Fruit fly (Drosophila melanogaster) whole organism, embryonic: ENCODE measurements around the gene CG33341.

Experiments
- ATbp ChIP-seq: fragments of 200-800 bp; sonication (Bioruptor generic); optimal IDR thresholded peaks from 2 replicates; lab custom pipeline; 2017; ENCODE audit warnings: missing biosample characterization, mild to moderate bottlenecking, missing genetic modification characterization, missing genetic modification reagents
- BtbVII ChIP-seq: fragments of 200-800 bp; sonication (Bioruptor generic); optimal IDR thresholded peaks from 3 replicates; lab custom pipeline; 2017; ENCODE audit warnings: missing biosample characterization, mild to moderate bottlenecking, missing genetic modification characterization
- CG10147 ChIP-seq: fragments of 200-800 bp; sonication (Bioruptor generic); optimal IDR thresholded peaks from 2 replicates; lab custom pipeline; 2019; ENCODE audit warnings: missing biosample characterization, mild to moderate bottlenecking, missing genetic modification characterization, moderate library complexity
- CG10321 ChIP-seq: fragments of 200-800 bp; sonication (Bioruptor generic); IDR thresholded peaks from 2 replicates; pipeline ENCODE4 v1.3.6; 2022; ENCODE audit warnings: missing biosample characterization, missing genetic modification characterization
- CG10565 ChIP-seq: fragments of 200-800 bp; sonication (Bioruptor generic); optimal IDR thresholded peaks from 3 replicates; lab custom pipeline; 2016; ENCODE audit warnings: missing biosample characterization, mild to moderate bottlenecking, missing genetic modification characterization
- CG10979 ChIP-seq: fragments of 200-800 bp; sonication (Bioruptor generic); optimal IDR thresholded peaks from 2 replicates; lab custom pipeline; 2018; ENCODE audit warnings: missing biosample characterization, mild to moderate bottlenecking, missing genetic modification characterization, moderate library complexity
- CG12071 ChIP-seq: fragments of 200-800 bp; sonication (Bioruptor generic); optimal IDR thresholded peaks from 3 replicates; lab custom pipeline; 2018; ENCODE audit warnings: missing biosample characterization, mild to moderate bottlenecking, missing genetic modification characterization
- CG12744 ChIP-seq: fragments of 200-800 bp; sonication (Bioruptor generic); optimal IDR thresholded peaks from 2 replicates; lab custom pipeline; 2016; ENCODE audit warnings: missing biosample characterization, missing genetic modification characterization
- CG13775 ChIP-seq: fragments of 200-800 bp; sonication (Bioruptor generic); optimal IDR thresholded peaks from 3 replicates; lab custom pipeline; 2017; ENCODE audit warnings: missing biosample characterization, mild to moderate bottlenecking, missing genetic modification characterization
- CG14710 ChIP-seq: fragments of 200-800 bp; sonication (Bioruptor generic); optimal IDR thresholded peaks from 3 replicates; lab custom pipeline; 2019; ENCODE audit warnings: missing biosample characterization, mild to moderate bottlenecking, missing genetic modification characterization, moderate library complexity
- CG1603 ChIP-seq: fragments of 200-800 bp; sonication (Bioruptor generic); optimal IDR thresholded peaks from 2 replicates; lab custom pipeline; 2019; ENCODE audit warnings: missing biosample characterization, mild to moderate bottlenecking, missing genetic modification characterization, moderate library complexity
- CG16863 ChIP-seq: fragments of 200-800 bp; sonication (Bioruptor generic); optimal IDR thresholded peaks from 3 replicates; lab custom pipeline; 2016; ENCODE audit warnings: missing biosample characterization, missing genetic modification characterization
- CG17328 ChIP-seq: fragments of 200-800 bp; sonication (Bioruptor generic); IDR thresholded peaks from 2 replicates; pipeline ENCODE4 v1.3.6; 2022; ENCODE audit warnings: missing biosample characterization, missing genetic modification characterization
- CG17359 ChIP-seq: fragments of 200-800 bp; sonication (Bioruptor generic); optimal IDR thresholded peaks from 3 replicates; lab custom pipeline; 2018; ENCODE audit warnings: missing biosample characterization, mild to moderate bottlenecking, missing genetic modification characterization, moderate library complexity
- CG17802 ChIP-seq: fragments of 200-800 bp; sonication (Bioruptor generic); optimal IDR thresholded peaks from 2 replicates; lab custom pipeline; 2018; ENCODE audit warnings: missing biosample characterization, mild to moderate bottlenecking, missing genetic modification characterization, moderate library complexity
- CG2199 ChIP-seq: fragments of 200-800 bp; sonication (Bioruptor generic); IDR thresholded peaks from 3 replicates; pipeline ENCODE4 v1.3.6; 2022; ENCODE audit warnings: missing biosample characterization, missing genetic modification characterization
- CG32532 ChIP-seq: fragments of 200-800 bp; sonication (Bioruptor generic); IDR thresholded peaks from 2 replicates; pipeline ENCODE4 v1.3.6; 2022; ENCODE audit warnings: missing biosample characterization, missing genetic modification characterization
- CG34376 ChIP-seq: fragments of 200-800 bp; sonication (Bioruptor generic); optimal IDR thresholded peaks from 2 replicates; lab custom pipeline; 2018; ENCODE audit warnings: missing biosample characterization, mild to moderate bottlenecking, missing genetic modification characterization
- CG3847 ChIP-seq: fragments of 200-800 bp; sonication (Bioruptor generic); IDR thresholded peaks from 2 replicates; pipeline ENCODE4 v1.3.6; 2022; ENCODE audit warnings: missing biosample characterization, missing genetic modification characterization
- CG4282 ChIP-seq: fragments of 200-800 bp; sonication (Bioruptor generic); optimal IDR thresholded peaks from 2 replicates; lab custom pipeline; 2016; ENCODE audit warnings: missing biosample characterization, missing genetic modification characterization
- CG4617 ChIP-seq: fragments of 200-800 bp; sonication (Bioruptor generic); optimal IDR thresholded peaks from 3 replicates; lab custom pipeline; 2016; ENCODE audit warnings: missing biosample characterization, missing genetic modification characterization, borderline replicate concordance
- CG5953 ChIP-seq: fragments of 200-800 bp; sonication (Bioruptor generic); IDR thresholded peaks from 2 replicates; pipeline ENCODE4 v1.3.6; 2022; ENCODE audit warnings: missing biosample characterization, missing genetic modification characterization
- CG7786 ChIP-seq: fragments of 200-800 bp; sonication (Bioruptor generic); optimal IDR thresholded peaks from 2 replicates; lab custom pipeline; 2016; ENCODE audit warnings: missing biosample characterization, missing genetic modification characterization
- CG9797 ChIP-seq: fragments of 200-800 bp; sonication (Bioruptor generic); optimal IDR thresholded peaks from 3 replicates; lab custom pipeline; 2018; ENCODE audit warnings: missing biosample characterization, mild to moderate bottlenecking, missing genetic modification characterization
- Dad ChIP-seq: fragments of 200-800 bp; sonication (Bioruptor generic); optimal IDR thresholded peaks from 3 replicates; lab custom pipeline; 2016; ENCODE audit warnings: missing biosample characterization, missing genetic modification characterization
- Hand ChIP-seq: fragments of 200-800 bp; sonication (Bioruptor generic); optimal IDR thresholded peaks from 2 replicates; lab custom pipeline; 2017; ENCODE audit warnings: mild to moderate bottlenecking, missing biosample characterization, missing genetic modification reagents, missing genetic modification characterization
- Jarid2 ChIP-seq: fragments of 200-800 bp; sonication (Bioruptor generic); optimal IDR thresholded peaks from 3 replicates; lab custom pipeline; 2017; ENCODE audit warnings: mild to moderate bottlenecking, missing biosample characterization, missing genetic modification reagents, missing genetic modification characterization
- Mrtf ChIP-seq: fragments of 200-800 bp; sonication (Bioruptor generic); IDR thresholded peaks from 3 replicates; pipeline ENCODE4 v1.3.6; 2022; ENCODE audit warnings: missing biosample characterization, missing genetic modification characterization
- Neu2 ChIP-seq: fragments of 200-800 bp; sonication (Bioruptor generic); optimal IDR thresholded peaks from 3 replicates; lab custom pipeline; 2016; ENCODE audit warnings: missing biosample characterization, missing genetic modification characterization, borderline replicate concordance
- TFAM ChIP-seq: fragments of 200-800 bp; sonication (Bioruptor generic); optimal IDR thresholded peaks from 2 replicates; lab custom pipeline; 2017; ENCODE audit warnings: missing biosample characterization, missing genetic modification characterization, inconsistent platforms
- amos ChIP-seq: fragments of 200-800 bp; sonication (Bioruptor generic); IDR thresholded peaks from 2 replicates; pipeline ENCODE4 v1.3.6; 2022; ENCODE audit warnings: missing biosample characterization, missing genetic modification characterization; ENCODE audit not compliant: partially characterized antibody
- bowl ChIP-seq: fragments of 200-800 bp; sonication (Bioruptor generic); IDR thresholded peaks from 2 replicates; pipeline ENCODE4 v1.3.6; 2022; ENCODE audit warnings: missing biosample characterization, missing genetic modification characterization
- crp ChIP-seq, 2 experiments: fragments of 200-800 bp; sonication (Bioruptor generic); optimal IDR thresholded peaks; 2 replicates in 1 of 2; 3 replicates in 1 of 2; lab custom pipeline; 2017; ENCODE audit warnings: missing biosample characterization in 2 of 2, missing genetic modification characterization in 2 of 2, mild to moderate bottlenecking in 1 of 2, moderate library complexity in 1 of 2
- ems ChIP-seq: fragments of 200-800 bp; sonication (Bioruptor generic); optimal IDR thresholded peaks from 3 replicates; lab custom pipeline; 2016; ENCODE audit warnings: missing biosample characterization, missing genetic modification characterization
- fru ChIP-seq: fragments of >200 bp; optimal IDR thresholded peaks from 2 replicates; lab custom pipeline; 2017
- grn ChIP-seq: fragments of 200-800 bp; sonication (Bioruptor generic); optimal IDR thresholded peaks from 3 replicates; lab custom pipeline; 2017; ENCODE audit warnings: missing biosample characterization, missing genetic modification characterization
- ind ChIP-seq: fragments of 200-800 bp; sonication (Bioruptor generic); optimal IDR thresholded peaks from 3 replicates; lab custom pipeline; 2016; ENCODE audit warnings: missing biosample characterization, missing genetic modification characterization
- inv ChIP-seq: fragments of 200-800 bp; sonication (Bioruptor generic); IDR thresholded peaks from 2 replicates; pipeline ENCODE4 v1.3.6; 2022; ENCODE audit warnings: missing biosample characterization, missing genetic modification characterization; ENCODE audit not compliant: partially characterized antibody
- jing ChIP-seq: fragments of 200-800 bp; sonication (Bioruptor generic); optimal IDR thresholded peaks from 2 replicates; lab custom pipeline; 2018; ENCODE audit warnings: missing biosample characterization, mild to moderate bottlenecking, missing genetic modification characterization
- pzg ChIP-seq: fragments of 200-800 bp; sonication (Bioruptor generic); optimal IDR thresholded peaks from 3 replicates; lab custom pipeline; 2018; ENCODE audit warnings: missing biosample characterization, mild to moderate bottlenecking, missing genetic modification characterization, moderate library complexity
- row ChIP-seq: fragments of 200-800 bp; sonication (Bioruptor generic); IDR thresholded peaks from 3 replicates; pipeline ENCODE4 v1.3.6; 2022; ENCODE audit warnings: missing biosample characterization, missing genetic modification characterization
- salm ChIP-seq: fragments of 200-800 bp; sonication (Bioruptor generic); optimal IDR thresholded peaks from 2 replicates; lab custom pipeline; 2018; ENCODE audit warnings: missing biosample characterization, mild to moderate bottlenecking, missing genetic modification characterization
- sd ChIP-seq: fragments of 200-800 bp; sonication (Bioruptor generic); optimal IDR thresholded peaks from 3 replicates; lab custom pipeline; 2018; ENCODE audit warnings: missing biosample characterization, mild to moderate bottlenecking, missing genetic modification characterization, moderate library complexity
- sens ChIP-seq: fragments of 200-800 bp; sonication (Bioruptor generic); peaks from one replicate; lab custom pipeline; 2016; ENCODE audit warnings: missing biosample characterization, missing genetic modification characterization
- sna ChIP-seq: fragments of 200-800 bp; sonication (Bioruptor generic); IDR thresholded peaks from 2 replicates; pipeline ENCODE4 v1.3.6; 2022; ENCODE audit warnings: missing biosample characterization, missing genetic modification characterization; ENCODE audit not compliant: partially characterized antibody
- sr ChIP-seq: fragments of 200-800 bp; sonication (Bioruptor generic); IDR thresholded peaks from 3 replicates; pipeline ENCODE4 v1.3.6; 2022; ENCODE audit warnings: missing biosample characterization, missing genetic modification characterization
- sug ChIP-seq: fragments of 200-800 bp; optimal IDR thresholded peaks from 2 replicates; lab custom pipeline; 2019; ENCODE audit warnings: missing biosample characterization, mild to moderate bottlenecking, missing genetic modification characterization, moderate library complexity
- unc-4 ChIP-seq: fragments of 200-800 bp; sonication (Bioruptor generic); IDR thresholded peaks from 2 replicates; pipeline ENCODE4 v1.3.6; 2022; ENCODE audit warnings: missing biosample characterization, missing genetic modification characterization; ENCODE audit not compliant: partially characterized antibody
- yki ChIP-seq: fragments of >200 bp; optimal IDR thresholded peaks from 3 replicates; lab custom pipeline; 2018
- zf30C ChIP-seq: fragments of 200-800 bp; sonication (Bioruptor generic); optimal IDR thresholded peaks from 3 replicates; lab custom pipeline; 2018; ENCODE audit warnings: missing biosample characterization, mild to moderate bottlenecking, missing genetic modification characterization

The CG33341 gene

DNA sequence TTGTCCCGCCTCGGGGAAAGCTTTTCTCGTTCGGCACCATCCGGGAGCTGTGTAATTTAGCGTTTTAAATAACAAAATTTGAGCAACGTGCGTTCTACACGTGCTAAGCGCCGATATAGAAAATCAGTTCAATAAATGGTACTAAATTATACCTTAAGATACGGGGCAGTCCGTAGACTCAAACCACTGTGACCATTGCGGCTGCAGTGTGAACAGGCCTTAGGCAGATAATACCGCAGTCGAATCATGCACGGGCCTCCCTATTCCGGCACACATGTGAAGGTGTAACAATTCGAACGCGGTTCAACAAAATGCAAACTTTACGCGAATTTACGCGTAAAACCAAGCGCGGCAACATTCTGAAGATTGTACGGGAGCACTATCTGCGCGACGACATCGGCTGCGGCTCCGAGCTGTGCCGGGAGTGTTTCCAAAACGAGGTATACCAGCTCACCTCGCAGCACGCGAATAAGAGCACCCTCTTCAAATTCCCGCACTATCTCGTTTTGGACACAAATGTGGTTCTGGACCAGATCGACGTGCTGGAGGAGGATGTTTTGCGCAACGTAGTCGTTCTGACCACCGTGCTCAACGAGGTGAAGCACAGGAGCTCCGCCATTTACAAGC lies 34.9 kb upstream of the CG33341 start, which contains the start of the genes Rrp5 and Dis3 (continued):
- peak; percentile 46; the same call in 1 of the 2 replicates for TF ChIP-seq CG17328 (GFP tag; lab: Robert Waterston, UW)
- peak; percentile 97 for TF ChIP-seq pzg (GFP tag; lab: Kevin White, UChicago)
- no peak for TF ChIP-seq yki
- TF ChIP-seq sd (tag; lab: Kevin White, UChicago), result no peak
- no peak for TF ChIP-seq CG10321 (GFP tag; lab: Robert Waterston, UW)
- no peak for TF ChIP-seq grn
- peak; percentile 39; the same call in 1 of the 2 replicates for TF ChIP-seq unc-4
- TF ChIP-seq row (GFP tag; lab: Robert Waterston, UW), result peak; percentile 78
- peak; percentile 65 for TF ChIP-seq CG32532 (GFP tag; lab: Robert Waterston, UW)
- peak; percentile 64; the same call in 1 of the 2 replicates for TF ChIP-seq CG3847 (GFP tag; lab: Robert Waterston, UW)
- TF ChIP-seq inv (GFP tag; lab: Robert Waterston, UW), result no peak; the same call in 1 of the 2 replicates
- peak; percentile 42 for TF ChIP-seq CG13775 (GFP tag; lab: Kevin White, UChicago)
- no peak for TF ChIP-seq CG10565 (GFP tag; lab: Kevin White, UChicago)
- no peak for TF ChIP-seq CG10147 (GFP tag; lab: Kevin White, UChicago)
- no peak for TF ChIP-seq sr (GFP tag; lab: Robert Waterston, UW)
- TF ChIP-seq amos (GFP tag; lab: Robert Waterston, UW), result peak; percentile 58
- TF ChIP-seq CG10979, result peak; percentile 55
- TF ChIP-seq ATbp (GFP tag; lab: Kevin White, UChicago), result no peak
- TF ChIP-seq CG4282 (GFP tag; lab: Kevin White, UChicago), result no peak
- TF ChIP-seq sens (GFP tag; lab: Kevin White, UChicago), result peak; percentile 93
- TF ChIP-seq sna, result 0 out of 2 replicates have a peak, but pooled peaks have one; percentile 30
- TF ChIP-seq CG12071, result no peak
- no peak for TF ChIP-seq fru
- no peak; the same call in 2 of the 3 replicates for TF ChIP-seq CG2199 (GFP tag; lab: Robert Waterston, UW)
- TF ChIP-seq ems (GFP tag; lab: Kevin White, UChicago), result no peak
- no peak for TF ChIP-seq zf30C (GFP tag; lab: Kevin White, UChicago)
- TF ChIP-seq CG1603, result peak; percentile 94
- TF ChIP-seq CG16863 (GFP tag; lab: Kevin White, UChicago), result no peak
- no peak for TF ChIP-seq salm (tag; lab: Kevin White, UChicago)
- TF ChIP-seq CG17802 (tag; lab: Kevin White, UChicago), result peak; percentile 100
- TF ChIP-seq CG14710 (tag; lab: Kevin White, UChicago), result no peak
- no peak for TF ChIP-seq BtbVII
- TF ChIP-seq sug (tag; lab: Kevin White, UChicago), result no peak
- no peak for TF ChIP-seq TFAM (GFP tag; lab: Kevin White, UChicago)
- no peak for TF ChIP-seq Jarid2 (GFP tag; lab: Kevin White, UChicago)
- no peak for TF ChIP-seq Neu2 (GFP tag; lab: Kevin White, UChicago)
- peak; percentile 17; the same call in 1 of the 2 replicates for TF ChIP-seq CG5953 (GFP tag; lab: Robert Waterston, UW)
- peak in 1 of 2 experiments; percentile 66 for TF ChIP-seq crp (GFP tag; optimal IDR thresholded peaks at IDR 0.05; lab: Kevin White, UChicago)
- TF ChIP-seq ind (GFP tag; lab: Kevin White, UChicago), result no peak
- peak; percentile 83 for TF ChIP-seq CG9797 (GFP tag; lab: Kevin White, UChicago)
- no peak for TF ChIP-seq CG17359
- peak; percentile 19 for TF ChIP-seq Dad (GFP tag; lab: Kevin White, UChicago)
- no peak for TF ChIP-seq jing (GFP tag; lab: Kevin White, UChicago)
- TF ChIP-seq Hand (GFP tag; lab: Kevin White, UChicago), result no peak
- no peak for TF ChIP-seq bowl
- no peak for TF ChIP-seq CG34376 (GFP tag; lab: Kevin White, UChicago)
- TF ChIP-seq CG4617 (GFP tag; lab: Kevin White, UChicago), result peak; percentile 96
- TF ChIP-seq CG7786 (GFP tag; lab: Kevin White, UChicago), result peak; percentile 43
- TF ChIP-seq Mrtf (GFP tag; lab: Robert Waterston, UW), result peak; percentile 42; the same call in 1 of the 3 replicates
- TF ChIP-seq CG12744 (GFP tag; lab: Kevin White, UChicago), result no peak
